Fruit fly (Drosophila melanogaster) whole organism, prepupa: ENCODE results near the gene CG6689.

Experiments
- Blimp-1 ChIP-seq: fragments of 200-800 bp; sonication (Bioruptor generic); optimal IDR thresholded peaks from 3 replicates; lab custom pipeline; 2017; ENCODE audit warnings: missing biosample characterization, missing genetic modification characterization, mild to moderate bottlenecking, moderate library complexity, missing genetic modification reagents
- CG10631 ChIP-seq: fragments of 200-800 bp; sonication (Bioruptor generic); optimal IDR thresholded peaks from 2 replicates; lab custom pipeline; 2016; ENCODE audit warnings: missing biosample characterization, missing genetic modification characterization
- CG10669 ChIP-seq: fragments of 200-800 bp; sonication (Bioruptor generic); optimal IDR thresholded peaks from 3 replicates; lab custom pipeline; 2018; ENCODE audit warnings: missing biosample characterization, mild to moderate bottlenecking, missing genetic modification characterization, moderate library complexity
- CG11294 ChIP-seq: fragments of 200-800 bp; sonication (Bioruptor generic); IDR thresholded peaks from 2 replicates; pipeline ENCODE4 v1.3.6; 2022; ENCODE audit warnings: missing biosample characterization, missing genetic modification characterization
- CG11762 ChIP-seq: fragments of 200-800 bp; sonication (Bioruptor generic); optimal IDR thresholded peaks from 3 replicates; lab custom pipeline; 2016; ENCODE audit warnings: missing biosample characterization, missing genetic modification characterization; ENCODE audit not compliant: insufficient read depth
- CG11902 ChIP-seq: fragments of 200-800 bp; sonication (Bioruptor generic); optimal IDR thresholded peaks from 3 replicates; lab custom pipeline; 2016; ENCODE audit warnings: missing biosample characterization, missing genetic modification characterization
- CG15336 ChIP-seq: fragments of 200-800 bp; sonication (Bioruptor generic); IDR thresholded peaks from 2 replicates; pipeline ENCODE4 v1.3.6; 2022; ENCODE audit warnings: missing biosample characterization, missing genetic modification characterization
- CG1621 ChIP-seq: fragments of 200-800 bp; sonication (Bioruptor generic); optimal IDR thresholded peaks from 3 replicates; lab custom pipeline; 2018; ENCODE audit warnings: missing biosample characterization, mild to moderate bottlenecking, missing genetic modification characterization
- CG16779 ChIP-seq: fragments of 200-800 bp; sonication (Bioruptor generic); optimal IDR thresholded peaks from 3 replicates; lab custom pipeline; 2017; ENCODE audit warnings: missing biosample characterization, mild to moderate bottlenecking, missing genetic modification characterization
- CG3032 ChIP-seq: fragments of 200-800 bp; optimal IDR thresholded peaks from 2 replicates; lab custom pipeline; 2019; ENCODE audit warnings: missing biosample characterization, mild to moderate bottlenecking, missing genetic modification characterization, moderate library complexity
- CG31627 ChIP-seq: fragments of 200-800 bp; sonication (Bioruptor generic); optimal IDR thresholded peaks from 3 replicates; lab custom pipeline; 2016; ENCODE audit warnings: missing biosample characterization, missing genetic modification characterization
- CG32006 ChIP-seq: fragments of 200-800 bp; sonication (Bioruptor generic); optimal IDR thresholded peaks from 3 replicates; lab custom pipeline; 2017; ENCODE audit warnings: missing biosample characterization, mild to moderate bottlenecking, missing genetic modification characterization
- CG34406 ChIP-seq: fragments of 200-800 bp; sonication (Bioruptor generic); optimal IDR thresholded peaks from 3 replicates; lab custom pipeline; 2016; ENCODE audit warnings: missing biosample characterization, missing genetic modification characterization
- CG3919 ChIP-seq: fragments of 200-800 bp; sonication (Bioruptor generic); optimal IDR thresholded peaks from 3 replicates; lab custom pipeline; 2016; ENCODE audit warnings: missing biosample characterization, missing genetic modification characterization
- CG4318 ChIP-seq: fragments of 200-800 bp; sonication (Bioruptor generic); optimal IDR thresholded peaks from 3 replicates; lab custom pipeline; 2017; ENCODE audit warnings: missing biosample characterization, mild to moderate bottlenecking, missing genetic modification characterization
- CG6163 ChIP-seq: fragments of 200-800 bp; sonication (Bioruptor generic); IDR thresholded peaks from 3 replicates; pipeline ENCODE4 v1.3.6; 2022; ENCODE audit warnings: missing biosample characterization, missing genetic modification characterization
- CG6276 ChIP-seq: fragments of 200-800 bp; sonication (Bioruptor generic); optimal IDR thresholded peaks from 2 replicates; lab custom pipeline; 2017; ENCODE audit warnings: missing biosample characterization, mild to moderate bottlenecking, missing genetic modification characterization
- CG6808 ChIP-seq: fragments of 200-800 bp; sonication (Bioruptor generic); optimal IDR thresholded peaks from 3 replicates; lab custom pipeline; 2017; ENCODE audit warnings: missing biosample characterization, missing genetic modification characterization, mild to moderate bottlenecking, moderate library complexity, missing genetic modification reagents
- CG6854 ChIP-seq: fragments of 200-800 bp; sonication (Bioruptor generic); optimal IDR thresholded peaks from 2 replicates; lab custom pipeline; 2017; ENCODE audit warnings: missing biosample characterization, mild to moderate bottlenecking, missing genetic modification characterization
- CG7368 ChIP-seq: fragments of 200-800 bp; sonication (Bioruptor generic); optimal IDR thresholded peaks from 3 replicates; lab custom pipeline; 2016; ENCODE audit warnings: missing biosample characterization, missing genetic modification characterization
- CG8119 ChIP-seq: fragments of 200-800 bp; sonication (Bioruptor generic); IDR thresholded peaks from 3 replicates; pipeline ENCODE4 v1.3.6; 2022; ENCODE audit warnings: missing biosample characterization, missing genetic modification characterization
- CG8319 ChIP-seq: fragments of 200-800 bp; sonication (Bioruptor generic); optimal IDR thresholded peaks from 3 replicates; lab custom pipeline; 2016; ENCODE audit warnings: missing biosample characterization, missing genetic modification characterization
- CG8632 ChIP-seq: fragments of 200-800 bp; sonication (Bioruptor generic); optimal IDR thresholded peaks from 3 replicates; lab custom pipeline; 2016; ENCODE audit warnings: missing biosample characterization, missing genetic modification characterization
- Eip78C ChIP-seq: fragments of 200-800 bp; sonication (Bioruptor generic); peaks from one replicate; lab custom pipeline; 2016; ENCODE audit warnings: missing biosample characterization, missing genetic modification characterization
- Eip93F ChIP-seq: fragments of 200-800 bp; sonication (Bioruptor generic); optimal IDR thresholded peaks from 2 replicates; lab custom pipeline; 2016; ENCODE audit warnings: missing biosample characterization, mild to moderate bottlenecking, missing genetic modification characterization
- Ets21C ChIP-seq: fragments of 200-800 bp; sonication (Bioruptor generic); optimal IDR thresholded peaks from 3 replicates; lab custom pipeline; 2016; ENCODE audit warnings: missing biosample characterization, missing genetic modification characterization
- Gug ChIP-seq: fragments of 200-800 bp; sonication (Bioruptor generic); IDR thresholded peaks from 2 replicates; pipeline ENCODE4 v1.3.6; 2022; ENCODE audit warnings: missing biosample characterization, missing genetic modification characterization
- Hr38 ChIP-seq: sonication (Bioruptor generic); optimal IDR thresholded peaks from 2 replicates; lab custom pipeline; 2016; ENCODE audit warnings: missing biosample characterization, missing genetic modification characterization
- Hr4 ChIP-seq: fragments of 200-800 bp; sonication (Bioruptor generic); optimal IDR thresholded peaks from 3 replicates; lab custom pipeline; 2016; ENCODE audit warnings: missing biosample characterization, missing genetic modification characterization
- Met ChIP-seq: fragments of 200-800 bp; sonication (Bioruptor generic); optimal IDR thresholded peaks from 3 replicates; lab custom pipeline; 2016; ENCODE audit warnings: missing biosample characterization, missing genetic modification characterization
- OdsH ChIP-seq: fragments of 200-800 bp; sonication (Bioruptor generic); optimal IDR thresholded peaks from 3 replicates; lab custom pipeline; 2016; ENCODE audit warnings: missing biosample characterization, missing genetic modification characterization
- Smox ChIP-seq: fragments of 200-800 bp; sonication (Bioruptor generic); optimal IDR thresholded peaks from 3 replicates; lab custom pipeline; 2016; ENCODE audit warnings: missing biosample characterization, missing genetic modification characterization
- Sox102F ChIP-seq: fragments of 200-800 bp; sonication (Bioruptor generic); optimal IDR thresholded peaks from 2 replicates; lab custom pipeline; 2016; ENCODE audit warnings: missing biosample characterization, mild to moderate bottlenecking, missing genetic modification characterization
- Sox15 ChIP-seq: fragments of 200-800 bp; sonication (Bioruptor generic); optimal IDR thresholded peaks from 3 replicates; lab custom pipeline; 2016; ENCODE audit warnings: missing biosample characterization, missing genetic modification characterization
- achi ChIP-seq: fragments of 200-800 bp; sonication (Bioruptor generic); optimal IDR thresholded peaks from 3 replicates; lab custom pipeline; 2016; ENCODE audit warnings: missing biosample characterization, missing genetic modification characterization
- acj6 ChIP-seq: fragments of 200-800 bp; sonication (Bioruptor generic); optimal IDR thresholded peaks from 3 replicates; lab custom pipeline; 2016; ENCODE audit warnings: missing biosample characterization, missing genetic modification characterization
- cyc ChIP-seq: fragments of 200-800 bp; sonication (Bioruptor generic); optimal IDR thresholded peaks from 3 replicates; lab custom pipeline; 2016; ENCODE audit warnings: missing biosample characterization, missing genetic modification characterization
- dac ChIP-seq: fragments of 200-800 bp; sonication (Bioruptor generic); optimal IDR thresholded peaks from 2 replicates; lab custom pipeline; 2017; ENCODE audit warnings: missing biosample characterization, mild to moderate bottlenecking, missing genetic modification characterization
- dsx ChIP-seq: fragments of 200-800 bp; optimal IDR thresholded peaks from 3 replicates; lab custom pipeline; 2019; ENCODE audit warnings: missing biosample characterization, mild to moderate bottlenecking, missing genetic modification characterization, moderate library complexity; ENCODE audit not compliant: poor library complexity, severe bottlenecking
- eg ChIP-seq: fragments of 200-800 bp; sonication (Bioruptor generic); IDR thresholded peaks from 3 replicates; pipeline ENCODE4 v1.3.6; 2022; ENCODE audit warnings: missing biosample characterization, missing genetic modification characterization
- fd59A ChIP-seq: fragments of 200-800 bp; sonication (Bioruptor generic); optimal IDR thresholded peaks from 2 replicates; lab custom pipeline; 2017; ENCODE audit warnings: missing biosample characterization, mild to moderate bottlenecking, missing genetic modification characterization, missing genetic modification reagents
- fd85E ChIP-seq: fragments of 200-800 bp; sonication (Bioruptor generic); optimal IDR thresholded peaks from 3 replicates; lab custom pipeline; 2016; ENCODE audit warnings: missing biosample characterization, missing genetic modification characterization
- fkh ChIP-seq: fragments of 200-800 bp; sonication (Bioruptor generic); optimal IDR thresholded peaks from 3 replicates; lab custom pipeline; 2017; ENCODE audit warnings: missing biosample characterization, mild to moderate bottlenecking, missing genetic modification characterization, moderate library complexity
- lz ChIP-seq: fragments of 200-800 bp; sonication (Bioruptor generic); optimal IDR thresholded peaks from 3 replicates; lab custom pipeline; 2016; ENCODE audit warnings: missing biosample characterization, missing genetic modification characterization
- net ChIP-seq: fragments of 200-800 bp; sonication (Bioruptor generic); optimal IDR thresholded peaks from 3 replicates; lab custom pipeline; 2016; ENCODE audit warnings: missing biosample characterization, missing genetic modification characterization
- pdm3 ChIP-seq: fragments of 200-800 bp; sonication (Bioruptor generic); optimal IDR thresholded peaks from 3 replicates; lab custom pipeline; 2016; ENCODE audit warnings: missing biosample characterization, missing genetic modification characterization
- salr ChIP-seq, 2 experiments: fragments of 200-800 bp; sonication (Bioruptor generic); optimal IDR thresholded peaks; 3 replicates each; lab custom pipeline; 2016 to 2018; ENCODE audit warnings: missing biosample characterization in 2 of 2, missing genetic modification characterization in 2 of 2, mild to moderate bottlenecking in 1 of 2
- spab ChIP-seq: fragments of 200-800 bp; sonication (Bioruptor generic); optimal IDR thresholded peaks from 2 replicates; lab custom pipeline; 2017; ENCODE audit warnings: missing biosample characterization, mild to moderate bottlenecking, missing genetic modification characterization, missing genetic modification reagents
- ss ChIP-seq, 2 experiments: fragments of 200-800 bp; sonication (Bioruptor generic); optimal IDR thresholded peaks; 2 replicates in 1 of 2; 3 replicates in 1 of 2; lab custom pipeline; 2017 to 2018; ENCODE audit warnings: mild to moderate bottlenecking in 2 of 2, missing biosample characterization in 2 of 2, missing genetic modification characterization in 2 of 2, moderate library complexity in 1 of 2
- svp ChIP-seq: fragments of 200-800 bp; sonication (Bioruptor generic); peaks from one replicate; lab custom pipeline; 2016; ENCODE audit warnings: missing biosample characterization, missing genetic modification characterization
- vri ChIP-seq: fragments of 200-800 bp; sonication (Bioruptor generic); optimal IDR thresholded peaks from 3 replicates; lab custom pipeline; 2016; ENCODE audit warnings: missing biosample characterization, mild to moderate bottlenecking, missing genetic modification characterization

Gene CG6689

DNA sequence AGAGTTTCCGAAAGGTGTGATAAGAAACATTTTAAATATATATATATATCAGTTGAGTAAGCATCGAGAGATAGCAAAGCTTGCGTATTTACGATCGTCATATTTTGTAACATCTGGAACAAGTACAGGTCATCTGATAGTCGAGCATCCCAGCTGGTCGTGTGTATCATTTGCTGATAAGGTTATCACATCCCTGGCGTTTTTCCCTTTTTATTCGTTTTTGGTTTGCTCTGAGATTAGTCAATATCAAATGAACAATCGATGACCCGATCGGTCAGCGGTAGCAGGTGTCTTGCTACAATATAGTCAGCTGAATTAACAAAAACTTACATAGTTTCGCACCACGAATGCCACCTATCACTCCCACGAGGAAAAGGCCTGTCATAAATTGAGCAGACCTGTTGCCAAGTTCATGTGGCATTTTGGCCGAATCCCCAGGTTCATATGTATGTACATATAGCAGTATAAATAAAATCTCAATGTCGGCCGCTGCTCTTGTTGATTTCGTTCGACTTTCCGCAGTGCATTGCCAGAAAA is 18.9 kb downstream of the CG6689 start:
- TF ChIP-seq CG15336 (GFP tag; lab: Robert Waterston, UW) (peak; percentile 66), ss (GFP tag; optimal IDR thresholded peaks at IDR 0.05; lab: Kevin White, UChicago) (peak; percentile 23 to 62), salr (GFP tag; optimal IDR thresholded peaks at IDR 0.05; lab: Kevin White, UChicago) (peak in 1 of 2 experiments; percentile 41), CG10669 (peak; percentile 28), CG1621 (tag; lab: Kevin White, UChicago) (no peak), acj6 (GFP tag; lab: Kevin White, UChicago) (peak; percentile 74), CG6163 (GFP tag; lab: Robert Waterston, UW) (peak; percentile 71; the same call in 1 of the 3 replicates), lz (GFP tag; lab: Kevin White, UChicago) (peak; percentile 68), CG11762 (GFP tag; lab: Kevin White, UChicago) (peak; percentile 41), Met (GFP tag; lab: Kevin White, UChicago) (peak; percentile 68), dsx (GFP tag; lab: Kevin White, UChicago) (peak; percentile 50), Sox102F (GFP tag; lab: Kevin White, UChicago) (peak; percentile 70), spab (GFP tag; lab: Kevin White, UChicago) (peak; percentile 30), CG10631 (peak; percentile 62), Sox15 (GFP tag; lab: Kevin White, UChicago) (peak; percentile 50), OdsH (GFP tag; lab: Kevin White, UChicago) (peak; percentile 74), CG34406 (GFP tag; lab: Kevin White, UChicago) (peak; percentile 66), Ets21C (no peak), CG4318 (GFP tag; lab: Kevin White, UChicago) (no peak), CG8319 (GFP tag; lab: Kevin White, UChicago) (no peak), vri (GFP tag; lab: Kevin White, UChicago) (peak; percentile 98), CG16779 (tag; lab: Kevin White, UChicago) (peak; percentile 47), pdm3 (GFP tag; lab: Kevin White, UChicago) (peak; percentile 70), CG11294 (GFP tag; lab: Robert Waterston, UW) (no peak), Smox (GFP tag; lab: Kevin White, UChicago) (peak; percentile 65), CG7368 (GFP tag; lab: Kevin White, UChicago) (peak; percentile 53), CG11902 (GFP tag; lab: Kevin White, UChicago) (peak; percentile 42), Gug (GFP tag; lab: Robert Waterston, UW) (0 out of 2 replicates have a peak, but pooled peaks have one; percentile 34), CG8632 (GFP tag; lab: Kevin White, UChicago) (peak; percentile 59), CG6808 (GFP tag; lab: Kevin White, UChicago) (peak; percentile 14), eg (GFP tag; lab: Robert Waterston, UW) (peak; percentile 61), CG6276 (GFP tag; lab: Kevin White, UChicago) (peak; percentile 42), achi (GFP tag; lab: Kevin White, UChicago) (peak; percentile 59), Eip78C (peak; percentile 79), Blimp-1 (no peak), net (peak; percentile 68), CG32006 (GFP tag; lab: Kevin White, UChicago) (peak; percentile 71), CG3032 (peak; percentile 37), svp (peak; percentile 89), CG6854 (GFP tag; lab: Kevin White, UChicago) (no peak), CG8119 (GFP tag; lab: Robert Waterston, UW) (peak; percentile 67; the same call in 2 of the 3 replicates), fd85E (GFP tag; lab: Kevin White, UChicago) (no peak), cyc (peak; percentile 53), Eip93F (GFP tag; lab: Kevin White, UChicago) (peak; percentile 74), CG31627 (GFP tag; lab: Kevin White, UChicago) (peak; percentile 56), CG3919 (peak; percentile 58), fkh (peak; percentile 53), Hr38 (GFP tag; lab: Kevin White, UChicago) (no peak), Hr4 (GFP tag; lab: Kevin White, UChicago) (peak; percentile 61), fd59A (GFP tag; lab: Kevin White, UChicago) (no peak), dac (no peak)
